Worm (Caenorhabditis elegans): ENCODE results near the gene mlt-7.

The mlt-7 gene

ce11 chrII:4376295-4377172, 16.3 kb upstream of the mlt-7 start, which contains the start of gene ntl-2 (continued):
- peak; percentile 34 for TF ChIP-seq snpc-4 (GFP tag; optimal IDR thresholded peaks at IDR 0.05)
- peak in 3 of 4 experiments; percentile 29 to 76 (median 69) for TF ChIP-seq snpc-4 (tag; optimal IDR thresholded peaks at IDR 0.05)
- TF ChIP-seq D2030.7 (GFP tag; IDR thresholded peaks at IDR 0.05), result 0 out of 2 replicates have a peak, but pooled peaks have one; percentile 10
- peak; percentile 86; the same call in 1 of the 2 replicates for TF ChIP-seq Y56A3A.18 (GFP tag; IDR thresholded peaks at IDR 0.05)
- no peak for TF ChIP-seq aptf-2 (GFP tag; conservative IDR thresholded peaks at IDR 0.05)
- TF ChIP-seq F52B5.7 (tag; optimal IDR thresholded peaks at IDR 0.05), result peak; percentile 91
- TF ChIP-seq ama-1 (optimal IDR thresholded peaks at IDR 0.05), result no peak
- no peak for TF ChIP-seq ama-1 (GFP tag; optimal IDR thresholded peaks at IDR 0.05)
- TF ChIP-seq attf-3 (GFP tag; conservative IDR thresholded peaks at IDR 0.05), result no peak
- TF ChIP-seq hmg-1.2 (GFP tag; IDR thresholded peaks at IDR 0.05), result peak; percentile 91
- TF ChIP-seq lin-54 (GFP tag; optimal IDR thresholded peaks at IDR 0.05), result peak; percentile 88
- peak; percentile 87 for TF ChIP-seq ZK185.1 (tag; optimal IDR thresholded peaks at IDR 0.05; ENCODE audit: poor library complexity, severe bottlenecking)
- no peak for TF ChIP-seq die-1 (tag; optimal IDR thresholded peaks at IDR 0.05)
- peak; percentile 16 for TF ChIP-seq snpc-3.4 (tag; optimal IDR thresholded peaks at IDR 0.05)
- no peak for TF ChIP-seq hlh-12 (tag; optimal IDR thresholded peaks at IDR 0.05)
- peak; percentile 60; the same call in 1 of the 2 replicates for TF ChIP-seq madf-6 (GFP tag; IDR thresholded peaks at IDR 0.05)
- no peak for TF ChIP-seq ceh-58 (GFP tag; IDR thresholded peaks at IDR 0.05)
- peak; percentile 15 for TF ChIP-seq pha-4 (tag; optimal IDR thresholded peaks at IDR 0.05)
- peak; percentile 87 for TF ChIP-seq tlf-1 (GFP tag; optimal IDR thresholded peaks at IDR 0.05)
- TF ChIP-seq ztf-22 (GFP tag; optimal IDR thresholded peaks at IDR 0.05), result peak; percentile 73
- 0 out of 2 replicates have a peak, but pooled peaks have one; percentile 38 for TF ChIP-seq nfya-2 (GFP tag; IDR thresholded peaks at IDR 0.05)
- TF ChIP-seq nhr-80 (tag; optimal IDR thresholded peaks at IDR 0.05), result peak; percentile 94
- no peak for TF ChIP-seq Y79H2A.3 (GFP tag; conservative IDR thresholded peaks at IDR 0.05)
- TF ChIP-seq attf-5 (GFP tag; optimal IDR thresholded peaks at IDR 0.05), result peak; percentile 99
- peak; percentile 18 for TF ChIP-seq dpl-1 (GFP tag; optimal IDR thresholded peaks at IDR 0.05)
- no peak for TF ChIP-seq snpc-1.3 (tag; optimal IDR thresholded peaks at IDR 0.05; ENCODE audit: insufficient read depth)
- peak; percentile 97 for TF ChIP-seq mcd-1 (GFP tag; IDR thresholded peaks at IDR 0.05)
- TF ChIP-seq ceh-79 (tag; optimal IDR thresholded peaks at IDR 0.05), result peak; percentile 41
- peak; percentile 71 for TF ChIP-seq tbp1 (GFP tag; optimal IDR thresholded peaks at IDR 0.05)
- TF ChIP-seq pbrm-1 (GFP tag; IDR thresholded peaks at IDR 0.05), result peak; percentile 91
- TF ChIP-seq F57A8.1 (GFP tag; optimal IDR thresholded peaks at IDR 0.05), result peak; percentile 82
- TF ChIP-seq sptf-2 (GFP tag; optimal IDR thresholded peaks at IDR 0.05), result peak; percentile 59
- TF ChIP-seq ztf-26 (tag; optimal IDR thresholded peaks at IDR 0.05), result peak; percentile 95
- TF ChIP-seq B0261.1 (tag; optimal IDR thresholded peaks at IDR 0.05), result peak; percentile 33
- peak; percentile 63; the same call in 1 of the 2 replicates for TF ChIP-seq hsf-1 (GFP tag; IDR thresholded peaks at IDR 0.05)
- TF ChIP-seq Y53G8AR.9 (GFP tag; conservative IDR thresholded peaks at IDR 0.05), result peak; percentile 88
- peak; percentile 81 for TF ChIP-seq ceh-100 (GFP tag; IDR thresholded peaks at IDR 0.05)
- TF ChIP-seq ztf-3 (GFP tag; optimal IDR thresholded peaks at IDR 0.05), result peak; percentile 87
- peak; percentile 46 for TF ChIP-seq F33H1.4 (GFP tag; IDR thresholded peaks at IDR 0.05)
- no peak for TF ChIP-seq F10E7.11 (tag; optimal IDR thresholded peaks at IDR 0.05)
- TF ChIP-seq lir-1 (GFP tag; conservative IDR thresholded peaks at IDR 0.05), result peak; percentile 74

All from whole organism, young adult.